Worm (Caenorhabditis elegans): Measurements from ENCODE around the gene morc-1.

- TF ChIP-seq unc-62 (GFP tag; optimal IDR thresholded peaks at IDR 0.05) (no peak), ama-1 (optimal IDR thresholded peaks at IDR 0.05) (no peak), ceh-28 (tag; optimal IDR thresholded peaks at IDR 0.05) (no peak), pqm-1 (tag; optimal IDR thresholded peaks at IDR 0.05) (no peak), nhr-12 (tag; optimal IDR thresholded peaks at IDR 0.05) (no peak), snpc-4 (tag; optimal IDR thresholded peaks at IDR 0.05) (no peak), ztf-11 (tag; optimal IDR thresholded peaks at IDR 0.05) (no peak), elt-3 (tag; optimal IDR thresholded peaks at IDR 0.05) (no peak), jun-1 (tag; optimal IDR thresholded peaks at IDR 0.05) (no peak), elt-2 (tag; optimal IDR thresholded peaks at IDR 0.05) (no peak)
These were observed 3.4 kb downstream of the morc-1 start for ce11 chrIII:5203310-5203709.
